Fruit fly (Drosophila melanogaster): ENCODE data around the gene Cpr67Fa1.

DNA sequence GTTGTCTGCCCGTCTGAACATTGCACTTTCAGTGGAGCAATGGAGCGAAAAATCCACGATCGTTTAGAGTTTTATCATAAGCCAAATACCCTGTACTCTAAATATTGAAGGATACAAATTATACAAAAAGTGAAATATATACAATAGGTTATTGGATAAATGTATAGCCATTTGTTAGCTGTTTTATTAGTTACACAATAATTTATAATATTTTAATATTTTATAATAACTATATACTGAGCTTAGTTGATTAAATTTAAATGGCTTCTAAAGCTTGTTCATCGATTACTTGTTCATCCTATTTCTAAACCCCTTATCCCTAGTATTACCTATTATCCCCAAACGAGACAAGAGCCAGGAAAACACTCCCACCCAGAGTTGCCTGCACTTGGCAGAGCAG is 33.2 kb downstream of the Cpr67Fa1 start:
- TF ChIP-seq CG8478 (optimal IDR thresholded peaks at IDR 0.05), result no peak
- no peak for TF ChIP-seq CTCF (optimal IDR thresholded peaks at IDR 0.05)

Data from S2 (cell line).